Worm (Caenorhabditis elegans) whole organism, young adult: ENCODE measurements around the gene F44F4.9.
A peak's percentile ranks its signal among the peaks of the same experiment; 100 is the strongest.

Source experiments
- B0019.2 ChIP-seq: fragments of 200-800 bp; sonication (Bioruptor generic); conservative IDR thresholded peaks from 2 replicates; pipeline ENCODE4 v1.3.6; 2022; ENCODE audit warnings: missing genetic modification reagents, missing genetic modification characterization, missing compliant biosample characterization
- B0261.1 ChIP-seq: sonication (generic microtip); optimal IDR thresholded peaks from 2 replicates; lab custom pipeline; 2016; ENCODE audit warnings: mild to moderate bottlenecking, missing genetic modification characterization, moderate library complexity, missing compliant biosample characterization
- B0336.3 ChIP-seq: fragments of 200-800 bp; sonication (Bioruptor generic); IDR thresholded peaks from 2 replicates; pipeline ENCODE4 v1.3.6; 2022; ENCODE audit warnings: missing genetic modification characterization, missing compliant biosample characterization
- F23B12.7 ChIP-seq: sonication (generic microtip); optimal IDR thresholded peaks from 2 replicates; lab custom pipeline; 2017; ENCODE audit warnings: missing genetic modification characterization, mild to moderate bottlenecking, missing compliant biosample characterization, antibody characterized with exemption, moderate library complexity; ENCODE audit not compliant: insufficient read depth
- F33H1.4 ChIP-seq: fragments of 200-800 bp; sonication (Bioruptor generic); IDR thresholded peaks from 2 replicates; pipeline ENCODE4 v1.3.6; 2022; ENCODE audit warnings: missing genetic modification reagents, missing genetic modification characterization, missing compliant biosample characterization
- F37B4.10 ChIP-seq: fragments of 200-800 bp; sonication (Bioruptor generic); IDR thresholded peaks from 2 replicates; pipeline ENCODE4 v1.3.6; 2022; ENCODE audit warnings: missing genetic modification characterization, missing compliant biosample characterization
- F57A8.1 ChIP-seq: fragments of 200-800 bp; sonication (Bioruptor generic); optimal IDR thresholded peaks from 2 replicates; lab custom pipeline; 2018; ENCODE audit warnings: mild to moderate bottlenecking, missing genetic modification characterization, moderate library complexity, missing compliant biosample characterization
- F57C9.4 ChIP-seq: sonication (generic microtip); optimal IDR thresholded peaks from 2 replicates; lab custom pipeline; 2017; ENCODE audit warnings: mild to moderate bottlenecking, missing genetic modification characterization, missing compliant biosample characterization
- Y53F4B.3 ChIP-seq: fragments of 200-800 bp; sonication (Bioruptor generic); IDR thresholded peaks from 2 replicates; pipeline ENCODE4 v1.3.6; 2022; ENCODE audit warnings: missing genetic modification reagents, missing genetic modification characterization, missing compliant biosample characterization
- Y95B8A.8 ChIP-seq: fragments of 200-800 bp; sonication (Bioruptor generic); IDR thresholded peaks from 2 replicates; pipeline ENCODE4 v1.3.6; 2022; ENCODE audit warnings: missing genetic modification reagents, missing genetic modification characterization, missing compliant biosample characterization
- ZK185.1 ChIP-seq: sonication (generic microtip); optimal IDR thresholded peaks from 2 replicates; lab custom pipeline; 2016; ENCODE audit warnings: mild to moderate bottlenecking, missing genetic modification characterization, missing compliant biosample characterization; ENCODE audit not compliant: poor library complexity, severe bottlenecking
- attf-3 ChIP-seq: fragments of 200-800 bp; sonication (Bioruptor generic); conservative IDR thresholded peaks from 2 replicates; pipeline ENCODE4 v1.3.6; 2022; ENCODE audit warnings: missing genetic modification reagents, missing genetic modification characterization, missing compliant biosample characterization
- attf-6 ChIP-seq: fragments of 200-800 bp; sonication (Bioruptor generic); IDR thresholded peaks from 2 replicates; pipeline ENCODE4 v1.3.6; 2022; ENCODE audit warnings: missing genetic modification reagents, missing genetic modification characterization, missing compliant biosample characterization
- bed-1 ChIP-seq: fragments of 200-800 bp; sonication (Bioruptor generic); IDR thresholded peaks from 2 replicates; pipeline ENCODE4 v1.3.6; 2022; ENCODE audit warnings: missing genetic modification reagents, missing genetic modification characterization, missing compliant biosample characterization
- cebp-2 ChIP-seq: fragments of 200-800 bp; sonication (Bioruptor generic); IDR thresholded peaks from 2 replicates; pipeline ENCODE4 v1.3.6; 2022; ENCODE audit warnings: missing genetic modification characterization, missing compliant biosample characterization
- ceh-27 ChIP-seq: fragments of 200-800 bp; sonication (Bioruptor generic); optimal IDR thresholded peaks from 2 replicates; lab custom pipeline; 2018; ENCODE audit warnings: mild to moderate bottlenecking, missing genetic modification characterization, moderate library complexity, missing compliant biosample characterization
- ceh-58 ChIP-seq: fragments of 200-800 bp; sonication (Bioruptor generic); IDR thresholded peaks from 2 replicates; pipeline ENCODE4 v1.3.6; 2022; ENCODE audit warnings: missing genetic modification characterization, missing compliant biosample characterization
- ceh-79 ChIP-seq: sonication (generic microtip); optimal IDR thresholded peaks from 2 replicates; lab custom pipeline; 2017; ENCODE audit warnings: mild to moderate bottlenecking, missing genetic modification characterization, missing compliant biosample characterization
- dpff-1 ChIP-seq: sonication (generic microtip); optimal IDR thresholded peaks from 2 replicates; lab custom pipeline; 2017; ENCODE audit warnings: mild to moderate bottlenecking, missing genetic modification characterization, missing compliant biosample characterization
- dpl-1 ChIP-seq: fragments of 150-350 bp; optimal IDR thresholded peaks from 2 replicates; lab custom pipeline; 2014; ENCODE audit warnings: missing biosample characterization, missing genetic modification reagents, missing genetic modification characterization
- efl-1 ChIP-seq: fragments of 150-350 bp; optimal IDR thresholded peaks from 2 replicates; lab custom pipeline; 2014; ENCODE audit warnings: missing biosample characterization, missing genetic modification reagents, missing genetic modification characterization
- egrh-3 ChIP-seq: fragments of 200-800 bp; sonication (Bioruptor generic); IDR thresholded peaks from 2 replicates; pipeline ENCODE4 v1.3.6; 2022; ENCODE audit warnings: missing genetic modification reagents, missing genetic modification characterization, missing compliant biosample characterization
- hmg-1.2 ChIP-seq: fragments of 200-800 bp; sonication (Bioruptor generic); IDR thresholded peaks from 2 replicates; pipeline ENCODE4 v1.3.6; 2022; ENCODE audit warnings: missing genetic modification reagents, missing genetic modification characterization, missing compliant biosample characterization
- hsf-1 ChIP-seq: fragments of 200-800 bp; sonication (Bioruptor generic); IDR thresholded peaks from 2 replicates; pipeline ENCODE4 v1.3.6; 2022; ENCODE audit warnings: missing genetic modification reagents, missing genetic modification characterization, missing compliant biosample characterization
- lin-35 ChIP-seq, 3 experiments: fragments of 150-350 bp in 2 of 3; sonication (generic microtip) in 1 of 3; optimal IDR thresholded peaks; 2 replicates each; lab custom pipeline; 2014 to 2018; ENCODE audit warnings: missing biosample characterization in 3 of 3, missing genetic modification characterization in 3 of 3, missing genetic modification reagents in 3 of 3
- lin-54 ChIP-seq: fragments of 200-800 bp; sonication (Bioruptor generic); optimal IDR thresholded peaks from 2 replicates; lab custom pipeline; 2018; ENCODE audit warnings: mild to moderate bottlenecking, missing genetic modification characterization, missing compliant biosample characterization
- madf-3 ChIP-seq: fragments of 200-800 bp; sonication (Bioruptor generic); IDR thresholded peaks from 2 replicates; pipeline ENCODE4 v1.3.6; 2022; ENCODE audit warnings: missing genetic modification reagents, missing genetic modification characterization, missing compliant biosample characterization
- madf-6 ChIP-seq: fragments of 200-800 bp; sonication (Bioruptor generic); IDR thresholded peaks from 2 replicates; pipeline ENCODE4 v1.3.6; 2022; ENCODE audit warnings: missing genetic modification reagents, missing genetic modification characterization, missing compliant biosample characterization
- mxl-1 ChIP-seq: sonication (generic microtip); optimal IDR thresholded peaks from 2 replicates; lab custom pipeline; 2016; ENCODE audit warnings: missing genetic modification characterization, missing compliant biosample characterization
- nfya-2 ChIP-seq: fragments of 200-800 bp; sonication (Bioruptor generic); IDR thresholded peaks from 2 replicates; pipeline ENCODE4 v1.3.6; 2022; ENCODE audit warnings: missing genetic modification reagents, missing genetic modification characterization, missing compliant biosample characterization
- pbrm-1 ChIP-seq: fragments of 200-800 bp; sonication (Bioruptor generic); IDR thresholded peaks from 2 replicates; pipeline ENCODE4 v1.3.6; 2022; ENCODE audit warnings: missing genetic modification reagents, missing genetic modification characterization, missing compliant biosample characterization
- rcor-1 ChIP-seq: fragments of 200-800 bp; sonication (Bioruptor generic); IDR thresholded peaks from 2 replicates; pipeline ENCODE4 v1.3.6; 2022; ENCODE audit warnings: missing genetic modification reagents, missing genetic modification characterization, missing compliant biosample characterization
- snpc-3.4 ChIP-seq: sonication (generic microtip); optimal IDR thresholded peaks from 2 replicates; lab custom pipeline; 2017; ENCODE audit warnings: missing genetic modification characterization, mild to moderate bottlenecking, missing compliant biosample characterization, antibody characterized with exemption, moderate library complexity, missing genotype, missing genetic modification reagents
- snpc-4 ChIP-seq, 5 experiments: fragments of 150-350 bp in 1 of 5; sonication (generic microtip) in 4 of 5; optimal IDR thresholded peaks; 2 replicates each; lab custom pipeline; 2014 to 2018; ENCODE audit warnings: missing genetic modification characterization in 5 of 5, missing biosample characterization in 3 of 5, antibody characterized with exemption in 2 of 5, mild to moderate bottlenecking in 2 of 5, missing compliant biosample characterization in 2 of 5, missing genotype in 2 of 5, moderate library complexity in 2 of 5, missing genetic modification reagents in 1 of 5
- somi-1 ChIP-seq: fragments of 200-800 bp; sonication (Bioruptor generic); optimal IDR thresholded peaks from 2 replicates; lab custom pipeline; 2018; ENCODE audit warnings: mild to moderate bottlenecking, missing genetic modification characterization, missing compliant biosample characterization
- sptf-2 ChIP-seq: fragments of 200-800 bp; sonication (Bioruptor generic); optimal IDR thresholded peaks from 2 replicates; lab custom pipeline; 2018; ENCODE audit warnings: mild to moderate bottlenecking, missing genetic modification characterization, missing compliant biosample characterization
- xnd-1 ChIP-seq: sonication (generic microtip); optimal IDR thresholded peaks from 2 replicates; lab custom pipeline; 2016; ENCODE audit warnings: missing genotype, missing genetic modification reagents, missing genetic modification characterization, missing compliant biosample characterization
- zfh-2 ChIP-seq: fragments of 200-800 bp; sonication (Bioruptor generic); conservative IDR thresholded peaks from 2 replicates; pipeline ENCODE4 v1.3.6; 2022; ENCODE audit warnings: missing genetic modification reagents, missing genetic modification characterization, missing compliant biosample characterization
- ztf-22 ChIP-seq: fragments of 200-800 bp; sonication (Bioruptor generic); optimal IDR thresholded peaks from 2 replicates; lab custom pipeline; 2018; ENCODE audit warnings: mild to moderate bottlenecking, missing genetic modification characterization, moderate library complexity, missing compliant biosample characterization
- ztf-26 ChIP-seq: sonication (generic microtip); optimal IDR thresholded peaks from 2 replicates; lab custom pipeline; 2017; ENCODE audit warnings: missing genetic modification characterization, missing compliant biosample characterization
- ztf-28 ChIP-seq: fragments of 200-800 bp; sonication (Bioruptor generic); IDR thresholded peaks from 2 replicates; pipeline ENCODE4 v1.3.6; 2022; ENCODE audit warnings: missing genetic modification reagents, missing genetic modification characterization, missing compliant biosample characterization
- ztf-6 ChIP-seq: fragments of 200-800 bp; sonication (Bioruptor generic); IDR thresholded peaks from 2 replicates; pipeline ENCODE4 v1.3.6; 2022; ENCODE audit warnings: missing genetic modification reagents, missing genetic modification characterization, missing compliant biosample characterization

Gene F44F4.9

DNA sequence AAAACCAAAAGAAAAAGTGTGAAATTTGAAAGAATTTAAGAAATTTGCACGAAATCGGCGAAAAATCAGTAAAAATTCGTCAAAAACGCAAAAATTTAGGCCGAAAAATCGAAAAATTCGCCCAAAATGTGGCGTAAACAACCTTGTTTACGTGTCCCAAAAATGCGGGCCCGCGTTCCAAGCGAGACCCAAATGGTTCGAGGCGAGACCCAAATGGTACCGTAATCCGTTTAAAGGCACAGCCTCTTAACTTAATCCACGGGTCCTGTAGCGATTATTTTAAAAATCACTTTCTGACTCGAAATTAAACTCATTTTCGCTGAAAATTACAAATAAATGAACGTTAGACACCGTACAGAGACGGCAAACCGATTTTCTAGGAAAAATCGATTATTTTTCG is 19.7 kb upstream of the F44F4.9 start (continued):
- TF ChIP-seq F57A8.1 (GFP tag; lab: Kevin White, UChicago) (no peak), ztf-28 (GFP tag; lab: Robert Waterston, UW) (peak; percentile 87), attf-3 (GFP tag; lab: Robert Waterston, UW) (0 out of 2 replicates have a peak, but pooled peaks have one; percentile 44), nfya-2 (no peak), snpc-4 (GFP tag; optimal IDR thresholded peaks at IDR 0.05; lab: Kevin White, UChicago) (no peak), snpc-4 (tag; optimal IDR thresholded peaks at IDR 0.05; lab: Kevin White, UChicago) (peak in 1 of 4 experiments; percentile 44), madf-3 (GFP tag; lab: Robert Waterston, UW) (peak; percentile 82), snpc-3.4 (tag; lab: Kevin White, UChicago) (peak; percentile 54), Y95B8A.8 (GFP tag; lab: Robert Waterston, UW) (peak; percentile 84), rcor-1 (GFP tag; lab: Robert Waterston, UW) (peak; percentile 71), efl-1 (peak; percentile 56), lin-54 (GFP tag; lab: Kevin White, UChicago) (peak; percentile 69), B0261.1 (tag; lab: Kevin White, UChicago) (no peak), B0019.2 (GFP tag; lab: Robert Waterston, UW) (peak; percentile 57; the same call in 1 of the 2 replicates), dpl-1 (GFP tag; lab: Kevin White, UChicago) (peak; percentile 25), dpff-1 (tag; lab: Kevin White, UChicago) (no peak), attf-6 (GFP tag; lab: Robert Waterston, UW) (0 out of 2 replicates have a peak, but pooled peaks have one; percentile 31), pbrm-1 (GFP tag; lab: Robert Waterston, UW) (peak; percentile 75), ceh-79 (tag; lab: Kevin White, UChicago) (no peak), hsf-1 (GFP tag; lab: Robert Waterston, UW) (peak; percentile 69), mxl-1 (no peak), F33H1.4 (peak; percentile 97), hmg-1.2 (GFP tag; lab: Robert Waterston, UW) (peak; percentile 32; the same call in 1 of the 2 replicates), madf-6 (GFP tag; lab: Robert Waterston, UW) (peak; percentile 97), ceh-27 (GFP tag; lab: Kevin White, UChicago) (no peak)

DNA sequence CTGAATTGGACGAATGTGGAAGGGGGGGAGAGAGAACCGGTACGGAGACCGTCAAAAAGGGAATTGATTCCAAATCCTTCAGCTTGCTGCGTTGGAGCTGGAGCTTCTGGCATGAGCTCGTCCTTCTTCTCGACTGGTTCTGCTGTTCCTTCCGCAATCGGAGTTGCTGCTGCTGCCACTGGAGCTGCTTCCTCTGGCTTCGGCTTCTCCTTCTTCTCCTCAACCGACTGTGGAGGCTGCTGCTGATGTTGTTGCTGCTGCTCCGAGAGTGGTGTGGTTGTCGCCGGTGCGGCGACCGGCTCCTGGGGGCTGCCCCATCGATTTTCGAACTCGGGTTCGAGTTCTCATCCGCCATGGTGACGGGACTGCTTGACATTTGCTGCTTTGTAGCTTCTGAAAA is 19.2 kb upstream of the F44F4.9 start, which contains the start of gene R03D7.2:
Gene R03D7.2 (minus strand): TSS at position 399 of the 400 bp plus-strand sequence.
- TF ChIP-seq hmg-1.2 (GFP tag; lab: Robert Waterston, UW) (0 out of 2 replicates have a peak, but pooled peaks have one; percentile 3), Y95B8A.8 (GFP tag; lab: Robert Waterston, UW) (0 out of 2 replicates have a peak, but pooled peaks have one; percentile 3), ztf-22 (GFP tag; lab: Kevin White, UChicago) (no peak), egrh-3 (peak; percentile 95), somi-1 (GFP tag; lab: Kevin White, UChicago) (no peak), Y53F4B.3 (GFP tag; lab: Robert Waterston, UW) (0 out of 2 replicates have a peak, but pooled peaks have one; percentile 1), cebp-2 (GFP tag; lab: Robert Waterston, UW) (0 out of 2 replicates have a peak, but pooled peaks have one; percentile 48), B0336.3 (GFP tag; lab: Robert Waterston, UW) (no peak), zfh-2 (GFP tag; lab: Robert Waterston, UW) (peak; percentile 92)

DNA sequence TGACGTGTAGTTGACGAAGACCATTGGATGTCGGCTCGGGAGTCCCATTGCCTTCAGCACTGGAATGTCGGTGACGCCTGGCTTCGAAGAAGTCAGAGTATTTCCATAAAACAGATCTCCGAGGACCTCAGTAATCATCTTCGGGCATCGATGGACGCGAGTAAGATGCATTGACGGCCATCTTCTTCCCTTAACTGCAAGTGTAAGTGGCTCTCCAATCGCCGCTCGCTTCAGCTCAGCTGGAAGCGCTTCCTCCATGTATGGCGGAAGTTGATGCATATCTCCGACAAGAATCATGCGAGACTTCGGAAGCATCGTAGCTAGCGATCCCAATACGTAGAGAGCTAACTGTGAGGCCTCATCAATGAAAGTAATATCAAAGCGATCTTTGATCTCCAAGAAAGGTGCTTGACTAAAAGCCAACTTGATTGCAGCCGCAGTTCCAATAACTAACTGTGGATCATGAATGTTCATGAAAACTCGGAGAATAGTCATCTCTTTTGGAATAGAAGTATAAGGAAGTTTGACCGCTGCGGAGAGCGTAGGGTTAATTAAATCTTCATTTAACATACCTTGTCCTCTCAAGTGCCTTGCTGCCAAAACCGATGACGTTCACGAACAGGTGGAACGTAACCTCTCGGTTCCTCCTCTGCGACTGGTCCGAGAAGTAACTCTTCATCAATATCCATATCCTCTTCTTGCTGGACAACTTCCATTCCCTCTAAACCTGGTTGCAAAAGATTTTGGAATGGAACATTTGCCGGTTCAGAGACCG is 18.5 kb upstream of the F44F4.9 start:
- TF ChIP-seq B0336.3 (GFP tag; lab: Robert Waterston, UW) = peak; percentile 54
- TF ChIP-seq bed-1 (GFP tag; lab: Robert Waterston, UW) = no peak
- TF ChIP-seq lin-54 (GFP tag; lab: Kevin White, UChicago) = peak; percentile 22
- peak; percentile 74; the same call in 1 of the 2 replicates for TF ChIP-seq pbrm-1 (GFP tag; lab: Robert Waterston, UW)
- no peak for TF ChIP-seq B0261.1 (tag; lab: Kevin White, UChicago)
- no peak for TF ChIP-seq ztf-26 (tag; lab: Kevin White, UChicago)
- peak; percentile 1 for TF ChIP-seq ZK185.1 (tag; lab: Kevin White, UChicago)
- TF ChIP-seq F23B12.7 (tag; lab: Kevin White, UChicago) = no peak
- no peak for TF ChIP-seq F57C9.4 (tag; lab: Kevin White, UChicago)
- peak; percentile 70 for TF ChIP-seq madf-6 (GFP tag; lab: Robert Waterston, UW)
- TF ChIP-seq sptf-2 (GFP tag; lab: Kevin White, UChicago) = no peak
- TF ChIP-seq hmg-1.2 (GFP tag; lab: Robert Waterston, UW) = 0 out of 2 replicates have a peak, but pooled peaks have one; percentile 3
- 0 out of 2 replicates have a peak, but pooled peaks have one; percentile 12 for TF ChIP-seq F37B4.10
- TF ChIP-seq ztf-6 (GFP tag; lab: Robert Waterston, UW) = no peak
- TF ChIP-seq ceh-58 (GFP tag; lab: Robert Waterston, UW) = peak; percentile 2; the same call in 1 of the 2 replicates
- no peak for TF ChIP-seq lin-35 (GFP tag; optimal IDR thresholded peaks at IDR 0.05; lab: Kevin White, UChicago)
- TF ChIP-seq xnd-1 (tag; lab: Kevin White, UChicago) = peak; percentile 50
